Worm (Caenorhabditis elegans) whole organism, young adult: Measurements from ENCODE around the gene F41E7.9.

Experiments
- F49E8.2 ChIP-seq: sonication (generic microtip); optimal IDR thresholded peaks from 3 replicates; lab custom pipeline; 2017; ENCODE audit warnings: missing genetic modification characterization, mild to moderate bottlenecking, missing compliant biosample characterization, antibody characterized with exemption, moderate library complexity; ENCODE audit not compliant: insufficient read depth
- attf-6 ChIP-seq: fragments of 200-800 bp; sonication (Bioruptor generic); IDR thresholded peaks from 2 replicates; pipeline ENCODE4 v1.3.6; 2022; ENCODE audit warnings: missing genetic modification reagents, missing genetic modification characterization, missing compliant biosample characterization
- cebp-2 ChIP-seq: fragments of 200-800 bp; sonication (Bioruptor generic); IDR thresholded peaks from 2 replicates; pipeline ENCODE4 v1.3.6; 2022; ENCODE audit warnings: missing genetic modification characterization, missing compliant biosample characterization
- ceh-100 ChIP-seq: fragments of 200-800 bp; sonication (Bioruptor generic); IDR thresholded peaks from 2 replicates; pipeline ENCODE4 v1.3.6; 2022; ENCODE audit warnings: missing genetic modification reagents, missing genetic modification characterization, missing compliant biosample characterization
- ceh-40 ChIP-seq: fragments of 200-800 bp; sonication (Bioruptor generic); IDR thresholded peaks from 2 replicates; pipeline ENCODE4 v1.3.6; 2022; ENCODE audit warnings: missing genetic modification characterization, missing compliant biosample characterization
- ceh-91 ChIP-seq: fragments of 200-800 bp; sonication (Bioruptor generic); IDR thresholded peaks from 2 replicates; pipeline ENCODE4 v1.3.6; 2022; ENCODE audit warnings: missing genetic modification reagents, missing genetic modification characterization, missing compliant biosample characterization
- hmg-1.2 ChIP-seq: fragments of 200-800 bp; sonication (Bioruptor generic); IDR thresholded peaks from 2 replicates; pipeline ENCODE4 v1.3.6; 2022; ENCODE audit warnings: missing genetic modification reagents, missing genetic modification characterization, missing compliant biosample characterization
- snpc-4 ChIP-seq, 5 experiments: fragments of 150-350 bp in 1 of 5; sonication (generic microtip) in 4 of 5; optimal IDR thresholded peaks; 2 replicates each; lab custom pipeline; 2014 to 2018; ENCODE audit warnings: missing genetic modification characterization in 5 of 5, missing biosample characterization in 3 of 5, antibody characterized with exemption in 2 of 5, mild to moderate bottlenecking in 2 of 5, missing compliant biosample characterization in 2 of 5, missing genotype in 2 of 5, moderate library complexity in 2 of 5, missing genetic modification reagents in 1 of 5
- tlf-1 ChIP-seq: fragments of 200-800 bp; sonication (Bioruptor generic); optimal IDR thresholded peaks from 2 replicates; lab custom pipeline; 2018; ENCODE audit warnings: mild to moderate bottlenecking, missing genetic modification characterization, missing compliant biosample characterization
- unc-62 ChIP-seq: fragments of 150-350 bp; optimal IDR thresholded peaks from 2 replicates; lab custom pipeline; 2014; ENCODE audit warnings: missing biosample characterization, missing genetic modification reagents, missing genetic modification characterization
- ztf-26 ChIP-seq: sonication (generic microtip); optimal IDR thresholded peaks from 2 replicates; lab custom pipeline; 2017; ENCODE audit warnings: missing genetic modification characterization, missing compliant biosample characterization
- ztf-28 ChIP-seq: fragments of 200-800 bp; sonication (Bioruptor generic); IDR thresholded peaks from 2 replicates; pipeline ENCODE4 v1.3.6; 2022; ENCODE audit warnings: missing genetic modification reagents, missing genetic modification characterization, missing compliant biosample characterization

DNA sequence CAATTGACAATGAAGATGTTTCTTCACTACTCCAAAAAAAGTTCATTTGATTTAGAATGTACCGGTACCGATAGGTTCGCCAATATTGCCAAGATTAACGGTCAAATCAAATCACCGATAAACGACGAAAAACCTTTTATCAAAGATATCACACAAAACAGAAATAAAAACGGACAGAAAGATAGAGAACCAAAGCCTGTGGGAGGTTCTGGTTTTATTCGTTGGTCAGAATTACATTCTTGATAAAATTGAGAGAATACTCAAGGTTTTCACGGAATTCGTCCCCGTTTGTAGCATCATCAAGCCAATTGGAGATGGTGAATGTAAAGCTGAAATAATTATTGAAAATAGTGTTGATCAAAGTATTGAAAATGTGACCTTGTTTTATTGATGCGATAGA is 8.9 kb downstream of the F41E7.9 start:
- TF ChIP-seq cebp-2 (GFP tag; lab: Robert Waterston, UW): no peak
- no peak for TF ChIP-seq hmg-1.2 (GFP tag; lab: Robert Waterston, UW)
- TF ChIP-seq ztf-28 (GFP tag; lab: Robert Waterston, UW): no peak
- no peak for TF ChIP-seq F49E8.2 (tag; lab: Kevin White, UChicago)
- TF ChIP-seq attf-6 (GFP tag; lab: Robert Waterston, UW): no peak
- no peak for TF ChIP-seq tlf-1 (GFP tag; lab: Kevin White, UChicago)
- TF ChIP-seq ztf-26 (tag; lab: Kevin White, UChicago): no peak
- TF ChIP-seq ceh-91 (GFP tag; lab: Robert Waterston, UW): no peak
- TF ChIP-seq ceh-100: no peak
- TF ChIP-seq ceh-40 (GFP tag; lab: Robert Waterston, UW): no peak
- TF ChIP-seq snpc-4 (GFP tag; optimal IDR thresholded peaks at IDR 0.05; lab: Kevin White, UChicago): no peak
- no peak for TF ChIP-seq snpc-4 (tag; optimal IDR thresholded peaks at IDR 0.05; lab: Kevin White, UChicago)
- no peak for TF ChIP-seq unc-62 (GFP tag; lab: Kevin White, UChicago)
